Fruit fly (Drosophila melanogaster) whole organism, wandering third instar larva: Measurements from ENCODE around the gene CG5961.

Experiments used
- Abd-B ChIP-seq: fragments of >200 bp; optimal IDR thresholded peaks from 2 replicates; lab custom pipeline; 2017; ENCODE audit warnings: missing biosample characterization, missing genetic modification characterization
- CG32264 ChIP-seq: fragments of 200-800 bp; sonication (Bioruptor generic); optimal IDR thresholded peaks from 2 replicates; lab custom pipeline; 2016; ENCODE audit warnings: missing biosample characterization, missing genetic modification characterization
- CG9705 ChIP-seq: fragments of 200-800 bp; sonication (Bioruptor generic); optimal IDR thresholded peaks from 2 replicates; lab custom pipeline; 2018; ENCODE audit warnings: missing biosample characterization, mild to moderate bottlenecking, missing genetic modification characterization
- CrebA ChIP-seq: fragments of 200-800 bp; sonication (Bioruptor generic); optimal IDR thresholded peaks from 2 replicates; lab custom pipeline; 2016; ENCODE audit warnings: missing biosample characterization, mild to moderate bottlenecking, missing genetic modification characterization, borderline replicate concordance
- HLH106 ChIP-seq: fragments of 200-800 bp; optimal IDR thresholded peaks from 3 replicates; lab custom pipeline; 2019; ENCODE audit warnings: missing biosample characterization, mild to moderate bottlenecking, missing genetic modification characterization, moderate library complexity
- Hnf4 ChIP-seq: fragments of 200-800 bp; sonication (Bioruptor generic); optimal IDR thresholded peaks from 2 replicates; lab custom pipeline; 2016; ENCODE audit warnings: missing biosample characterization, mild to moderate bottlenecking, missing genetic modification characterization
- Hr78 ChIP-seq: fragments of >200 bp; optimal IDR thresholded peaks from 2 replicates; lab custom pipeline; 2017; ENCODE audit warnings: missing biosample characterization, missing genetic modification characterization
- Hr83 ChIP-seq: fragments of 200-300 bp; sonication (Bioruptor generic); optimal IDR thresholded peaks from 2 replicates; lab custom pipeline; 2016; ENCODE audit warnings: missing biosample characterization, mild to moderate bottlenecking, missing genetic modification characterization, moderate library complexity; ENCODE audit not compliant: poor library complexity, severe bottlenecking
- Jra ChIP-seq: sonication (Bioruptor generic); optimal IDR thresholded peaks from 2 replicates; lab custom pipeline; 2016; ENCODE audit warnings: missing biosample characterization, missing genetic modification characterization
- Mio ChIP-seq: sonication (Bioruptor generic); optimal IDR thresholded peaks from 2 replicates; lab custom pipeline; 2016; ENCODE audit warnings: missing biosample characterization, missing genetic modification characterization
- Myc ChIP-seq: fragments of >200 bp; optimal IDR thresholded peaks from 2 replicates; lab custom pipeline; 2017
- N ChIP-seq: fragments of >200 bp; optimal IDR thresholded peaks from 2 replicates; lab custom pipeline; 2018; ENCODE audit warnings: missing biosample characterization, missing external identifiers, missing genetic modification characterization
- OdsH ChIP-seq: fragments of 200-800 bp; sonication (Bioruptor generic); optimal IDR thresholded peaks from 2 replicates; lab custom pipeline; 2016; ENCODE audit warnings: missing biosample characterization, mild to moderate bottlenecking, missing genetic modification characterization
- Rel ChIP-seq, 2 experiments: fragments of 200-800 bp; sonication (Bioruptor generic) in 1 of 2; optimal IDR thresholded peaks; 2 replicates in 1 of 2; 3 replicates in 1 of 2; lab custom pipeline; 2016 to 2019; ENCODE audit warnings: mild to moderate bottlenecking in 2 of 2, missing biosample characterization in 2 of 2, missing genetic modification characterization in 2 of 2, moderate library complexity in 1 of 2
- Sp1 ChIP-seq: fragments of 200-800 bp; sonication (Bioruptor generic); optimal IDR thresholded peaks from 3 replicates; lab custom pipeline; 2019; ENCODE audit warnings: missing biosample characterization, mild to moderate bottlenecking, missing genetic modification characterization, moderate library complexity
- br ChIP-seq: fragments of 200-800 bp; sonication (Bioruptor generic); optimal IDR thresholded peaks from 2 replicates; lab custom pipeline; 2016; ENCODE audit warnings: missing biosample characterization, missing genetic modification characterization
- brk ChIP-seq: fragments of 200-800 bp; sonication (Bioruptor generic); optimal IDR thresholded peaks from 2 replicates; lab custom pipeline; 2016; ENCODE audit warnings: missing biosample characterization, mild to moderate bottlenecking, missing genetic modification characterization
- dl ChIP-seq, 2 experiments: fragments of 175-275, 200-275 bp in 1 of 2; fragments of 200-275 bp in 1 of 2; sonication (Bioruptor generic); optimal IDR thresholded peaks; lab custom pipeline; 2018; ENCODE audit warnings: mild to moderate bottlenecking in 2 of 2, missing biosample characterization in 2 of 2, missing genetic modification characterization in 2 of 2, moderate library complexity in 2 of 2; ENCODE audit not compliant: partially characterized antibody in 2 of 2, insufficient read depth in 1 of 2
- dsf ChIP-seq: sonication (Bioruptor generic); optimal IDR thresholded peaks from 2 replicates; lab custom pipeline; 2016; ENCODE audit warnings: missing biosample characterization, missing genetic modification characterization, borderline replicate concordance
- ey ChIP-seq: fragments of 200-800 bp; sonication (Bioruptor generic); optimal IDR thresholded peaks from 2 replicates; lab custom pipeline; 2016; ENCODE audit warnings: missing biosample characterization, missing genetic modification characterization
- foxo ChIP-seq, 2 experiments: fragments of 200-800 bp; sonication (Bioruptor generic); optimal IDR thresholded peaks; 2 replicates in 1 of 2; 3 replicates in 1 of 2; lab custom pipeline; 2016 to 2017; ENCODE audit warnings: missing biosample characterization in 2 of 2, missing genetic modification characterization in 2 of 2
- fru ChIP-seq: fragments of 200-800 bp; sonication (Bioruptor generic); optimal IDR thresholded peaks from 3 replicates; lab custom pipeline; 2016; ENCODE audit warnings: missing biosample characterization, mild to moderate bottlenecking, missing genetic modification characterization
- h ChIP-seq: fragments of 200-800 bp; sonication (Bioruptor generic); optimal IDR thresholded peaks from 3 replicates; lab custom pipeline; 2016; ENCODE audit warnings: missing biosample characterization, mild to moderate bottlenecking, missing genetic modification characterization
- jim ChIP-seq: fragments of 175-275, 200-325 bp; sonication (Bioruptor generic); optimal IDR thresholded peaks from 2 replicates; lab custom pipeline; 2016; ENCODE audit warnings: missing biosample characterization, mild to moderate bottlenecking, missing genetic modification characterization
- lola ChIP-seq: fragments of >200 bp; optimal IDR thresholded peaks from 2 replicates; lab custom pipeline; 2017; ENCODE audit warnings: missing biosample characterization, missing genetic modification characterization
- pan ChIP-seq: fragments of >200 bp; optimal IDR thresholded peaks from 2 replicates; lab custom pipeline; 2017
- psq ChIP-seq: fragments of 200-800 bp; sonication (Bioruptor generic); optimal IDR thresholded peaks from 3 replicates; lab custom pipeline; 2017; ENCODE audit warnings: missing biosample characterization, mild to moderate bottlenecking, missing genetic modification characterization, moderate library complexity
- rgr ChIP-seq: fragments of 200-800 bp; sonication (Bioruptor generic); optimal IDR thresholded peaks from 3 replicates; lab custom pipeline; 2016; ENCODE audit warnings: missing biosample characterization, mild to moderate bottlenecking, missing genetic modification characterization
- sv ChIP-seq: fragments of 200-800 bp; sonication (Bioruptor generic); optimal IDR thresholded peaks from 3 replicates; lab custom pipeline; 2016; ENCODE audit warnings: missing biosample characterization, missing genetic modification characterization
- tai ChIP-seq: sonication (Bioruptor generic); optimal IDR thresholded peaks from 2 replicates; lab custom pipeline; 2016; ENCODE audit warnings: missing biosample characterization, missing genetic modification characterization
- woc ChIP-seq: sonication (Bioruptor generic); optimal IDR thresholded peaks from 2 replicates; lab custom pipeline; 2016; ENCODE audit warnings: missing biosample characterization, mild to moderate bottlenecking, missing genetic modification characterization

CG5961 gene

dm6 chr3R:12433764-12434163 lies 26.3 kb downstream of the CG5961 start, which contains the start of the genes Aos1 and Srlp (continued):
- TF ChIP-seq dl (GFP tag; optimal IDR thresholded peaks at IDR 0.05; lab: Kevin White, UChicago; ENCODE audit: insufficient read depth in 1 of 2, partially characterized antibody in 2 of 2) (no peak), Hnf4 (GFP tag; lab: Kevin White, UChicago) (no peak), lola (GFP tag; lab: Kevin White, UChicago) (no peak), CG9705 (GFP tag; lab: Kevin White, UChicago) (peak; percentile 56), dsf (GFP tag; lab: Kevin White, UChicago) (no peak), Hr78 (no peak)
- TF ChIP-seq, all 38 proteins: peak for 9

DNA sequence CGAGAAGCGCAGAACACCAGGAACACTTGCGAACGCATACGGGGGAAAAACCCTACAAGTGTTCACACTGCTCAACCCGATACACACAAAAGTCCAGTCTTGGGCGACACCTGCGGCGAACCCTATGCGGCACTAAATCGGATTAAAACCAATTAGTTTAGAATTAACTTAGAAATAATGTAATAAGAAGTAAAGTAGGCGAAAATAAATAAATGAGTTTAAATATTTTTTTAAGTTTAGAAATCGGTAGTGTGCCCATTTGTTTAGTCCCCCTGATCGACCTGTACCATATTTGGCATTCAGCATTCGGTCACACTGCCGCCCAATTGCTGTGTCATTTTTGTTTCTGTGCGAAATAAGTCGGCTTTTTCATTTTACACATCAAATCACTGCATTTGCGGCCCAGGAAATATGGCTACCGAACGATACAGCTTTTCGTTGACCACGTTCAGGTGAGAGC lies 29.0 kb downstream of the CG5961 start, which contains the start of gene Prosalpha2:
Gene Prosalpha2 (plus strand): TSS at position 292 of the 460 bp plus-strand sequence.
- TF ChIP-seq Rel (GFP tag; optimal IDR thresholded peaks at IDR 0.05; lab: Kevin White, UChicago) (no peak), Rel (tag; optimal IDR thresholded peaks at IDR 0.05; lab: Kevin White, UChicago) (peak; percentile 99), Myc (lab: Kevin White, UChicago) (peak; percentile 38), pan (lab: Kevin White, UChicago) (no peak), HLH106 (peak; percentile 11), psq (peak; percentile 12), woc (GFP tag; lab: Kevin White, UChicago) (no peak), rgr (GFP tag; lab: Kevin White, UChicago) (peak; percentile 29), Sp1 (peak; percentile 9), foxo (GFP tag; optimal IDR thresholded peaks at IDR 0.05; lab: Kevin White, UChicago) (peak in 1 of 2 experiments; percentile 48), ey (GFP tag; lab: Kevin White, UChicago) (peak; percentile 28)

DNA sequence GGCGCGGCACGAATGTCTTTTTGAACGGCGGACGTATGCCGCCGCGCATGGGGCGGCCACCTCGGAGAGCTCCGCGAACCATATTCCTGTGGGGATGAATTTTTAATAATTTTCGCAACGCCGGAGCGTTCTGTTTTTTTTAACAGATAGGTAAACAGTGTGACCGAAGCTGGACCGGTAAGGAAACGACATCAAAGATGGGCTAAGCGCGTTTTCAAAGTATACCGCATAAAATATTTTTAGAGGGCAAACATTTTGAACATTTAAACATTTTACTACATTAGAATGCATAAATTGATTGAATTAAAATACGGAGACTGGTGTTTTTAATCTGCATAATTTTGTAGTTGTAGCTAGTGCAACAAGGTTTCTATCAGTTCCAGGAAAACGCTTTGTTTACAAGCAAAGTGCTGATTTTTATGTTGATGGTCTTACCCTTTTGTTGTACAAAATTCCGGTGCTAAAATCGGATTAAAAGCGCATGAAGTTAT lies 30.9 kb downstream of the CG5961 start, which contains the start of the genes CG5641 and CG5245:
Gene CG5641 (minus strand): TSS at position 163 of the 491 bp plus-strand sequence.
Gene CG5245 (plus strand): TSS at position 441 of the 491 bp plus-strand sequence.
- TF ChIP-seq Sp1, result no peak
- TF ChIP-seq Rel (GFP tag; optimal IDR thresholded peaks at IDR 0.05; lab: Kevin White, UChicago), result no peak
- TF ChIP-seq Rel (tag; optimal IDR thresholded peaks at IDR 0.05; lab: Kevin White, UChicago), result peak; percentile 66
- TF ChIP-seq, all 38 proteins: peak for 1

DNA sequence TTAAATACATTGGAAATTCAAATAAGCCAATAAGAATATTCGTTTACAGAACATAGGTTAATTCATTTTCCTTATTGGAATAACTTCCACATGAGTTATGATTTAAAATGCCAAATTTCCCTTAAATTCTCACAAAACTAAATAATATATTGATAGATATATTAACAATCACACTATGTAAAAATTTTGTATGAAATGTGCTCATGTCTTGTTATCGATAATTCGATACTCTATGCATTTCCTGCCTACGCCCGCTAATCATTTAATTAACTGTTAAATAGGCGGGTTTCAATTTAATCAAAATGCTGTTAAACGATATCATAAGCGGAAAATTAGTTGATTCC lies 33.8 kb downstream of the CG5961 start, which contains the start of gene NANS:
Gene NANS (plus strand): TSS at position 269 of the 344 bp plus-strand sequence.
- no peak for TF ChIP-seq foxo (GFP tag; optimal IDR thresholded peaks at IDR 0.05; lab: Kevin White, UChicago)
- no peak for TF ChIP-seq pan (lab: Kevin White, UChicago)
- no peak for TF ChIP-seq brk (GFP tag; lab: Kevin White, UChicago)
- TF ChIP-seq dsf (GFP tag; lab: Kevin White, UChicago), result no peak
- TF ChIP-seq br (GFP tag; lab: Kevin White, UChicago), result no peak
- no peak for TF ChIP-seq jim
- TF ChIP-seq OdsH, result no peak
- TF ChIP-seq fru, result no peak
- TF ChIP-seq CrebA, result no peak
- no peak for TF ChIP-seq Abd-B
- TF ChIP-seq ey (GFP tag; lab: Kevin White, UChicago), result no peak
- TF ChIP-seq tai (GFP tag; lab: Kevin White, UChicago), result no peak
- TF ChIP-seq woc (GFP tag; lab: Kevin White, UChicago), result no peak
- no peak for TF ChIP-seq HLH106
- TF ChIP-seq Hr83, result no peak
- TF ChIP-seq dl (GFP tag; optimal IDR thresholded peaks at IDR 0.05; lab: Kevin White, UChicago; ENCODE audit: insufficient read depth in 1 of 2, partially characterized antibody in 2 of 2), result no peak
- TF ChIP-seq Jra (GFP tag; lab: Kevin White, UChicago), result no peak
- TF ChIP-seq Sp1, result no peak
- no peak for TF ChIP-seq CG32264 (GFP tag; lab: Kevin White, UChicago)
- TF ChIP-seq h, result no peak

- TF ChIP-seq Myc (lab: Kevin White, UChicago), result peak; percentile 83
- TF ChIP-seq Mio (GFP tag; lab: Kevin White, UChicago), result no peak
- TF ChIP-seq sv, result no peak
- no peak for TF ChIP-seq N (GFP tag; lab: Kevin White, UChicago)
- TF ChIP-seq brk (GFP tag; lab: Kevin White, UChicago), result no peak
- TF ChIP-seq tai (GFP tag; lab: Kevin White, UChicago), result no peak
- TF ChIP-seq CG9705 (GFP tag; lab: Kevin White, UChicago), result peak; percentile 38
- peak; percentile 24 for TF ChIP-seq HLH106
- TF ChIP-seq Sp1, result peak; percentile 38
- peak; percentile 6 for TF ChIP-seq psq
- no peak for TF ChIP-seq Rel (GFP tag; optimal IDR thresholded peaks at IDR 0.05; lab: Kevin White, UChicago)
- TF ChIP-seq Rel (tag; optimal IDR thresholded peaks at IDR 0.05; lab: Kevin White, UChicago), result peak; percentile 28
- peak; percentile 4 for TF ChIP-seq ey (GFP tag; lab: Kevin White, UChicago)
These were observed 34.4 kb downstream of the CG5961 start, which contains the start of gene Pp1-87B for dm6 chr3R:12425510-12426309. Pp1-87B (minus strand) TSS chr3R:12425917.
